ENCODE assay signal across 1 fruit fly cellular context in the genomic region with DNA sequence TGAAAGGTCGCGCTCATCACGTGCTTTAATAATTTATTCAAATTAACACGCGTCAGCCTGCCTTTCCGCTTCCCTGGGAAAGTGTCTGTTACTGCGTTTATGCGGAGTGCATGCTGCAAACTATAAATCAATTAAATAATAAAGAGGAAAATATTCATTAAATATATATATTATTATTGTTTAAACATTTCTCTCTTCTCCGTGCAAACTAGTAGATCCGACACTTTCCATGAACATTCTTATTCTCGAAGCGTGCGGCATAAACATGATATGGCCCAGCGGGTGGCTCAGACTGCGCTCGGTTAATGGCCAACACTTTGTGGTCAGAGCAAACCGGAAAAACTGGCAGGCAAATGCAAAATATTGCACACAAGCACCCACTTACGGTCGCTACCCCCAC.
TF ChIP-seq lines count a peak whose summit lies in the region.

No protein-coding gene starts in this region.

TF ChIP-seq in whole organism, prepupa, 60 proteins besides CTCF, POLR2A, EP300 and RAD21 (continued from another document):
- no peak for TF ChIP-seq CG3032 (tag; optimal IDR thresholded peaks at IDR 0.05; lab: Kevin White, UChicago)
- no peak; the same call in 2 of the 3 replicates for TF ChIP-seq eg (GFP tag; IDR thresholded peaks at IDR 0.05; lab: Robert Waterston, UW)
- TF ChIP-seq vri (GFP tag; optimal IDR thresholded peaks at IDR 0.05; lab: Kevin White, UChicago), result no peak
- TF ChIP-seq svp (GFP tag; lab: Kevin White, UChicago), result peak; percentile 8
- peak; percentile 44 for TF ChIP-seq CG32006 (GFP tag; optimal IDR thresholded peaks at IDR 0.05; lab: Kevin White, UChicago)
- no peak for TF ChIP-seq Ets96B (tag; optimal IDR thresholded peaks at IDR 0.05; lab: Kevin White, UChicago)
- TF ChIP-seq CG11902 (GFP tag; optimal IDR thresholded peaks at IDR 0.05; lab: Kevin White, UChicago), result no peak
- TF ChIP-seq dac (GFP tag; optimal IDR thresholded peaks at IDR 0.05; lab: Kevin White, UChicago), result no peak
- TF ChIP-seq fd85E (GFP tag; optimal IDR thresholded peaks at IDR 0.05; lab: Kevin White, UChicago), result no peak
- no peak for TF ChIP-seq Hr39 (GFP tag; optimal IDR thresholded peaks at IDR 0.05; lab: Kevin White, UChicago)
- no peak for TF ChIP-seq Smox (GFP tag; optimal IDR thresholded peaks at IDR 0.05; lab: Kevin White, UChicago)
- TF ChIP-seq Blimp-1 (GFP tag; optimal IDR thresholded peaks at IDR 0.05; lab: Kevin White, UChicago), result no peak
- no peak for TF ChIP-seq Sox14 (GFP tag; optimal IDR thresholded peaks at IDR 0.05; lab: Kevin White, UChicago)
- TF ChIP-seq Sox102F (GFP tag; optimal IDR thresholded peaks at IDR 0.05; lab: Kevin White, UChicago), result no peak
- 0 out of 3 replicates have a peak, but pooled peaks have one; percentile 41 for TF ChIP-seq CG6163 (GFP tag; IDR thresholded peaks at IDR 0.05; lab: Robert Waterston, UW)
- no peak for TF ChIP-seq CG6792 (GFP tag; optimal IDR thresholded peaks at IDR 0.05; lab: Kevin White, UChicago)
- no peak for TF ChIP-seq net (GFP tag; optimal IDR thresholded peaks at IDR 0.05; lab: Kevin White, UChicago)
- TF ChIP-seq CG7368 (GFP tag; optimal IDR thresholded peaks at IDR 0.05; lab: Kevin White, UChicago), result no peak
